Worm (Caenorhabditis elegans): ENCODE data around the gene rps-9.

rps-9 gene

DNA sequence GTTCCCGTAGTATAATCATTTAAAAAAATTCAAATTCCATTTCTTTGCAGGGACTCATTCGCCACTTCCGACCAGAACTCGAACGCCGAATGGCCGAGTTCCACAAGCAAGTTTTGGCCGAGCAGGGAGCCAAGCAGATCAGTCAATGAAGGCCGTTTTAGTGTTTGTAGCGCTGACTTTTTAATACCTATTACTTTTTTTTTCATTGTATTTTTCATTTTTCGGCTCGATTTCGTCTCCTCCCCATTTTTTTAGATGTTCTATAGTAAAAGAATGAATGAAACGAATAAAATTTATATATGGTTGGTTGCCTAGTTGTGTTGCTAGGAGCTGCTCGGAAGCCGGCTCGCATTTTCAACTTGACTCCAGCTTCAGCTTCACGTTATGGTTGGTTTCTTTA is 26.3 kb downstream of the rps-9 start, which contains the start of gene C09H10.4:
TSS of gene C09H10.4 (plus strand) at position 301 of the 400 bp plus-strand sequence.
- TF ChIP-seq lir-3 (tag; optimal IDR thresholded peaks at IDR 0.05; ENCODE audit: poor library complexity), result no peak
- no peak for TF ChIP-seq snpc-4 (tag; optimal IDR thresholded peaks at IDR 0.05)
- TF ChIP-seq tlp-1 (tag; optimal IDR thresholded peaks at IDR 0.05), result no peak
- no peak for TF ChIP-seq elt-3 (tag; optimal IDR thresholded peaks at IDR 0.05)
- no peak for TF ChIP-seq ceh-8 (GFP tag; optimal IDR thresholded peaks at IDR 0.05)
- no peak for TF ChIP-seq mef-2 (tag; optimal IDR thresholded peaks at IDR 0.05)

DNA sequence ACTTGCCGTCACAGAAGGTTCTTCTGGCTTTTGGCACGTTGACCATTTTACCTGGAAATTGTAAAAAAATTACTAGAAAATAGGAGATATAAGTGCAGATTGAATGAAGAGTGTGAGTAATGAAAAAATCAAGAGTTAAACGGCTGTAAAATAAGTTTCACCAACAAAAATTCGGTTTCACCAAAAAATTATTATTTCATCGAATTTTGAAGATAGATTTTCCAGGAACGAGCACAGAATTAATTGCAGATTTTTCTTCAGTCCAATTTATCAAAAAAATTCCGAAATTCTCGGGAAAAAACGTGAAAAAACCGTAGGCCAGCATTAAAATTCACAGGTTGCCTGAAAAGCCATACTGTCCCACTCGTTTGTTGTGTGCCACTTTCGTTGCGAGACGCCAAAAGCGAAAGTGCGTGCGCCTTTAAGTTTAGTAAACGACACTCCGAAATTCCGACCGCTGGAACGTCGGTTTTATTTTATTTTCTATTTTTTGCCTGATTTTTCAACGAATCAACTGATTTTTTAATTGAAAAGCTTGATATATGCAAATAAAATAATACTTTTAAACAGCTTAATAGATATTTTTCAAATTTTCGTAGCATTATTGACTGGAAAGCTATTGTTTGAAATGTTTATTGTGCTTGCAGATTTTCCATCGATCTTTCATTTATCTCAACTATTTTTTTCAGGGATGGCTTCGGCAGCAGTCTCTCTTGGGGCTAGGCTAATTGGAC is 28.8 kb downstream of the rps-9 start, which contains the start of the genes rpl-36.A and nuo-1:
TSS of gene rpl-36.A (minus strand) at position 51 of the 734 bp plus-strand sequence.
TSS of gene nuo-1 (plus strand) at position 684 of the 734 bp plus-strand sequence.
- TF ChIP-seq nhr-76 (tag; optimal IDR thresholded peaks at IDR 0.05), result no peak
- peak; percentile 77 for TF ChIP-seq tbx-2 (tag; optimal IDR thresholded peaks at IDR 0.05)
- TF ChIP-seq nhr-77 (tag; optimal IDR thresholded peaks at IDR 0.05), result peak; percentile 76
- no peak for TF ChIP-seq unc-62 (GFP tag; optimal IDR thresholded peaks at IDR 0.05)
- TF ChIP-seq efl-1 (optimal IDR thresholded peaks at IDR 0.05), result peak; percentile 88 to 91
- peak; percentile 82 to 98 for TF ChIP-seq efl-1 (GFP tag; optimal IDR thresholded peaks at IDR 0.05 in 1 of 2)
- peak; percentile 96 for TF ChIP-seq C16A3.4 (tag; optimal IDR thresholded peaks at IDR 0.05)
- TF ChIP-seq isw-1 (GFP tag; IDR thresholded peaks at IDR 0.05), result peak; percentile 85
- TF ChIP-seq pax-3 (tag; optimal IDR thresholded peaks at IDR 0.05), result no peak
- peak; percentile 62 for TF ChIP-seq F16B12.6 (tag; optimal IDR thresholded peaks at IDR 0.05)
- peak; percentile 79 for TF ChIP-seq xbp-1 (tag; optimal IDR thresholded peaks at IDR 0.05)
- peak; percentile 4 for TF ChIP-seq nhr-11 (tag; optimal IDR thresholded peaks at IDR 0.05)
- TF ChIP-seq nhr-237 (tag; optimal IDR thresholded peaks at IDR 0.05), result peak; percentile 56
- TF ChIP-seq ceh-63 (GFP tag; optimal IDR thresholded peaks at IDR 0.05), result no peak
- TF ChIP-seq vab-15 (tag; optimal IDR thresholded peaks at IDR 0.05), result peak; percentile 29
- peak; percentile 97 for TF ChIP-seq blmp-1 (tag; optimal IDR thresholded peaks at IDR 0.05)
- TF ChIP-seq lin-35 (GFP tag; optimal IDR thresholded peaks at IDR 0.05), result peak; percentile 88 to 93
- TF ChIP-seq ceh-82 (tag; optimal IDR thresholded peaks at IDR 0.05), result peak; percentile 58 to 92 (median 76)
- TF ChIP-seq aly-2 (tag; optimal IDR thresholded peaks at IDR 0.05), result no peak
- no peak for TF ChIP-seq aha-1 (tag; optimal IDR thresholded peaks at IDR 0.05)
- peak; percentile 91 for TF ChIP-seq snu-23 (GFP tag; optimal IDR thresholded peaks at IDR 0.05)
- peak; percentile 3 for TF ChIP-seq ztf-4 (tag; optimal IDR thresholded peaks at IDR 0.05)
- TF ChIP-seq nhr-19 (GFP tag; conservative IDR thresholded peaks at IDR 0.05), result peak; percentile 76
- peak; percentile 85 for TF ChIP-seq lin-15B (tag; optimal IDR thresholded peaks at IDR 0.05)
- TF ChIP-seq fkh-8 (tag; optimal IDR thresholded peaks at IDR 0.05), result peak; percentile 77
- peak; percentile 69 for TF ChIP-seq unc-86 (tag; optimal IDR thresholded peaks at IDR 0.05)
- peak; percentile 84 for TF ChIP-seq rnt-1 (tag; optimal IDR thresholded peaks at IDR 0.05)
- peak; percentile 51 for TF ChIP-seq lir-3 (tag; optimal IDR thresholded peaks at IDR 0.05; ENCODE audit: poor library complexity)
- peak; percentile 85 for TF ChIP-seq nhr-20 (tag; optimal IDR thresholded peaks at IDR 0.05)
- TF ChIP-seq ceh-8 (GFP tag; optimal IDR thresholded peaks at IDR 0.05), result no peak
- TF ChIP-seq alr-1 (tag; optimal IDR thresholded peaks at IDR 0.05; ENCODE audit: borderline replicate concordance), result no peak
- peak; percentile 84 for TF ChIP-seq skn-1 (tag; optimal IDR thresholded peaks at IDR 0.05)
- peak; percentile 55 for TF ChIP-seq hpl-2 (GFP tag; optimal IDR thresholded peaks at IDR 0.05)
- peak; percentile 38 for TF ChIP-seq C04F5.9 (tag; optimal IDR thresholded peaks at IDR 0.05)
- TF ChIP-seq jun-1 (tag; optimal IDR thresholded peaks at IDR 0.05), result peak; percentile 69
- TF ChIP-seq nhr-47 (tag; optimal IDR thresholded peaks at IDR 0.05), result peak; percentile 85
- TF ChIP-seq nhr-90 (tag; optimal IDR thresholded peaks at IDR 0.05; ENCODE audit: poor library complexity), result peak; percentile 54
- peak in 1 of 2 experiments; percentile 25 for TF ChIP-seq ztf-11 (tag; optimal IDR thresholded peaks at IDR 0.05)
- peak; percentile 88 for TF ChIP-seq lin-14 (GFP tag; optimal IDR thresholded peaks at IDR 0.05)
- no peak for TF ChIP-seq egl-27 (tag; optimal IDR thresholded peaks at IDR 0.05)
- TF ChIP-seq swsn-7 (tag; optimal IDR thresholded peaks at IDR 0.05), result peak; percentile 81
- no peak for TF ChIP-seq efl-3 (GFP tag; optimal IDR thresholded peaks at IDR 0.05)
- TF ChIP-seq fkh-10 (GFP tag; optimal IDR thresholded peaks at IDR 0.05), result peak; percentile 25
- no peak for TF ChIP-seq zag-1 (tag; optimal IDR thresholded peaks at IDR 0.05)
- peak in 1 of 2 experiments; percentile 79 for TF ChIP-seq mdl-1 (tag; optimal IDR thresholded peaks at IDR 0.05)
- TF ChIP-seq irx-1 (tag; optimal IDR thresholded peaks at IDR 0.05), result peak; percentile 51

Data from whole organism, L1 larva.